Worm (Caenorhabditis elegans) whole organism, L1 larva: ENCODE results near the gene mog-5.

Experiments
- F16B12.6 ChIP-seq: fragments of 150-350 bp; optimal IDR thresholded peaks from 2 replicates; lab custom pipeline; 2014; ENCODE audit warnings: missing biosample characterization, missing genetic modification characterization
- aha-1 ChIP-seq: fragments of 150-350 bp; optimal IDR thresholded peaks from 2 replicates; lab custom pipeline; 2014; ENCODE audit warnings: missing biosample characterization, missing genetic modification characterization
- ceh-82 ChIP-seq, 3 experiments: fragments of 150-350 bp in 1 of 3; sonication (generic microtip) in 2 of 3; optimal IDR thresholded peaks; 2 replicates each; lab custom pipeline; 2014 to 2017; ENCODE audit warnings: missing biosample characterization in 3 of 3, missing genetic modification characterization in 3 of 3
- ces-1 ChIP-seq: fragments of 150-350 bp; optimal IDR thresholded peaks from 2 replicates; lab custom pipeline; 2014; ENCODE audit warnings: missing biosample characterization, missing genetic modification reagents, missing genetic modification characterization
- elt-2 ChIP-seq: sonication (generic microtip); optimal IDR thresholded peaks from 2 replicates; lab custom pipeline; 2016; ENCODE audit warnings: missing genetic modification characterization, mild to moderate bottlenecking, inconsistent platforms, missing compliant biosample characterization, missing genetic modification reagents
- hlh-4 ChIP-seq: sonication (generic microtip); optimal IDR thresholded peaks from 2 replicates; lab custom pipeline; 2016; ENCODE audit warnings: mild to moderate bottlenecking, missing genetic modification characterization, missing compliant biosample characterization
- nhr-20 ChIP-seq: sonication (generic microtip); optimal IDR thresholded peaks from 2 replicates; lab custom pipeline; 2016; ENCODE audit warnings: mild to moderate bottlenecking, missing genetic modification characterization, missing compliant biosample characterization
- nhr-237 ChIP-seq: fragments of 150-350 bp; optimal IDR thresholded peaks from 2 replicates; lab custom pipeline; 2014; ENCODE audit warnings: missing biosample characterization, missing genetic modification characterization
- rnt-1 ChIP-seq: sonication (generic microtip); optimal IDR thresholded peaks from 2 replicates; lab custom pipeline; 2016; ENCODE audit warnings: mild to moderate bottlenecking, missing genetic modification characterization, moderate library complexity, missing compliant biosample characterization
- zag-1 ChIP-seq: fragments of 150-350 bp; optimal IDR thresholded peaks from 2 replicates; lab custom pipeline; 2014; ENCODE audit warnings: missing biosample characterization, missing genetic modification characterization
- ztf-4 ChIP-seq: fragments of 150-350 bp; optimal IDR thresholded peaks from 2 replicates; lab custom pipeline; 2014; ENCODE audit warnings: missing biosample characterization, missing genetic modification characterization

- TF ChIP-seq nhr-237 (tag; lab: Kevin White, UChicago) (no peak), ces-1 (no peak), elt-2 (tag; lab: Kevin White, UChicago) (no peak), hlh-4 (tag; lab: Kevin White, UChicago) (no peak), rnt-1 (tag; lab: Kevin White, UChicago) (no peak), ztf-4 (tag; lab: Kevin White, UChicago) (no peak), zag-1 (tag; lab: Kevin White, UChicago) (no peak), F16B12.6 (tag; lab: Kevin White, UChicago) (no peak), aha-1 (tag; lab: Kevin White, UChicago) (no peak), ceh-82 (tag; optimal IDR thresholded peaks at IDR 0.05; lab: Kevin White, UChicago) (no peak), nhr-20 (tag; lab: Kevin White, UChicago) (no peak)
These were observed 16.9 kb downstream of the mog-5 start, which contains the start of gene EEED8.2 for ce11 chrII:5416204-5416764.
